Worm (Caenorhabditis elegans): Measurements from ENCODE around the gene F15B10.3.

DNA sequence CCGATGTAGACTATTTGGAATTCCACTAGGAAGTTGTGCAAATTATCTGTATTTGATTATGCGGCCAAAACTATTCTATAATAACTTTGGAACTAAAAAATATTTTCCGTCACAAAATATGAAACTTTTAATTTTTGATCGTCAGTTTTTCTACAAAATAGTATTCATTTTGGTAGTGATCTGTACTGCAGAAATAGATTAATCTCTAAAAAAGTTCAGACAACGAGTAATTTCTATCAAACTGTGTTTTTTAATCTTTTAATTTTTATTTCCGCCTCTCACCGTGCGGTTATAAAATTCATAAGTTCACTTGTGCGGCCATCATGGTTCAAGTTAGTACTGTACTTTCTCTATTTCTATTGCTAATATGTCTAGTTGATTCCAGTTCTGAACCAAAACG, 35.8 kb downstream of the F15B10.3 start, which contains the start of gene C01B10.7:
- TF ChIP-seq ztf-22 (GFP tag; optimal IDR thresholded peaks at IDR 0.05) = no peak
- no peak for TF ChIP-seq hsf-1 (GFP tag; IDR thresholded peaks at IDR 0.05)

Data from whole organism, young adult.